Fruit fly (Drosophila melanogaster) whole organism, prepupa: ENCODE measurements around the gene CG11168.

Source experiments
- Blimp-1 ChIP-seq: fragments of 200-800 bp; sonication (Bioruptor generic); optimal IDR thresholded peaks from 3 replicates; lab custom pipeline; 2017; ENCODE audit warnings: missing biosample characterization, missing genetic modification characterization, mild to moderate bottlenecking, moderate library complexity, missing genetic modification reagents
- CG10631 ChIP-seq: fragments of 200-800 bp; sonication (Bioruptor generic); optimal IDR thresholded peaks from 2 replicates; lab custom pipeline; 2016; ENCODE audit warnings: missing biosample characterization, missing genetic modification characterization
- CG10669 ChIP-seq: fragments of 200-800 bp; sonication (Bioruptor generic); optimal IDR thresholded peaks from 3 replicates; lab custom pipeline; 2018; ENCODE audit warnings: missing biosample characterization, mild to moderate bottlenecking, missing genetic modification characterization, moderate library complexity
- CG11294 ChIP-seq: fragments of 200-800 bp; sonication (Bioruptor generic); IDR thresholded peaks from 2 replicates; pipeline ENCODE4 v1.3.6; 2022; ENCODE audit warnings: missing biosample characterization, missing genetic modification characterization
- CG11762 ChIP-seq: fragments of 200-800 bp; sonication (Bioruptor generic); optimal IDR thresholded peaks from 3 replicates; lab custom pipeline; 2016; ENCODE audit warnings: missing biosample characterization, missing genetic modification characterization; ENCODE audit not compliant: insufficient read depth
- CG11902 ChIP-seq: fragments of 200-800 bp; sonication (Bioruptor generic); optimal IDR thresholded peaks from 3 replicates; lab custom pipeline; 2016; ENCODE audit warnings: missing biosample characterization, missing genetic modification characterization
- CG15336 ChIP-seq: fragments of 200-800 bp; sonication (Bioruptor generic); IDR thresholded peaks from 2 replicates; pipeline ENCODE4 v1.3.6; 2022; ENCODE audit warnings: missing biosample characterization, missing genetic modification characterization
- CG1621 ChIP-seq: fragments of 200-800 bp; sonication (Bioruptor generic); optimal IDR thresholded peaks from 3 replicates; lab custom pipeline; 2018; ENCODE audit warnings: missing biosample characterization, mild to moderate bottlenecking, missing genetic modification characterization
- CG16779 ChIP-seq: fragments of 200-800 bp; sonication (Bioruptor generic); optimal IDR thresholded peaks from 3 replicates; lab custom pipeline; 2017; ENCODE audit warnings: missing biosample characterization, mild to moderate bottlenecking, missing genetic modification characterization
- CG3032 ChIP-seq: fragments of 200-800 bp; optimal IDR thresholded peaks from 2 replicates; lab custom pipeline; 2019; ENCODE audit warnings: missing biosample characterization, mild to moderate bottlenecking, missing genetic modification characterization, moderate library complexity
- CG31627 ChIP-seq: fragments of 200-800 bp; sonication (Bioruptor generic); optimal IDR thresholded peaks from 3 replicates; lab custom pipeline; 2016; ENCODE audit warnings: missing biosample characterization, missing genetic modification characterization
- CG32006 ChIP-seq: fragments of 200-800 bp; sonication (Bioruptor generic); optimal IDR thresholded peaks from 3 replicates; lab custom pipeline; 2017; ENCODE audit warnings: missing biosample characterization, mild to moderate bottlenecking, missing genetic modification characterization
- CG4318 ChIP-seq: fragments of 200-800 bp; sonication (Bioruptor generic); optimal IDR thresholded peaks from 3 replicates; lab custom pipeline; 2017; ENCODE audit warnings: missing biosample characterization, mild to moderate bottlenecking, missing genetic modification characterization
- CG6276 ChIP-seq: fragments of 200-800 bp; sonication (Bioruptor generic); optimal IDR thresholded peaks from 2 replicates; lab custom pipeline; 2017; ENCODE audit warnings: missing biosample characterization, mild to moderate bottlenecking, missing genetic modification characterization
- CG6792 ChIP-seq: fragments of 200-800 bp; sonication (Bioruptor generic); optimal IDR thresholded peaks from 3 replicates; lab custom pipeline; 2016; ENCODE audit warnings: missing biosample characterization, missing genetic modification characterization
- CG6808 ChIP-seq: fragments of 200-800 bp; sonication (Bioruptor generic); optimal IDR thresholded peaks from 3 replicates; lab custom pipeline; 2017; ENCODE audit warnings: missing biosample characterization, missing genetic modification characterization, mild to moderate bottlenecking, moderate library complexity, missing genetic modification reagents
- CG7368 ChIP-seq: fragments of 200-800 bp; sonication (Bioruptor generic); optimal IDR thresholded peaks from 3 replicates; lab custom pipeline; 2016; ENCODE audit warnings: missing biosample characterization, missing genetic modification characterization
- CG8319 ChIP-seq: fragments of 200-800 bp; sonication (Bioruptor generic); optimal IDR thresholded peaks from 3 replicates; lab custom pipeline; 2016; ENCODE audit warnings: missing biosample characterization, missing genetic modification characterization
- CG9139 ChIP-seq: fragments of 200-800 bp; sonication (Bioruptor generic); optimal IDR thresholded peaks from 3 replicates; lab custom pipeline; 2017; ENCODE audit warnings: missing biosample characterization, mild to moderate bottlenecking, missing genetic modification characterization
- Eip78C ChIP-seq: fragments of 200-800 bp; sonication (Bioruptor generic); peaks from one replicate; lab custom pipeline; 2016; ENCODE audit warnings: missing biosample characterization, missing genetic modification characterization
- Gug ChIP-seq: fragments of 200-800 bp; sonication (Bioruptor generic); IDR thresholded peaks from 2 replicates; pipeline ENCODE4 v1.3.6; 2022; ENCODE audit warnings: missing biosample characterization, missing genetic modification characterization
- Hr38 ChIP-seq: sonication (Bioruptor generic); optimal IDR thresholded peaks from 2 replicates; lab custom pipeline; 2016; ENCODE audit warnings: missing biosample characterization, missing genetic modification characterization
- Hr39 ChIP-seq: fragments of 200-800 bp; sonication (Bioruptor generic); optimal IDR thresholded peaks from 2 replicates; lab custom pipeline; 2016; ENCODE audit warnings: missing biosample characterization, missing genetic modification characterization
- Lpt ChIP-seq: fragments of 200-800 bp; sonication (Bioruptor generic); optimal IDR thresholded peaks from 3 replicates; lab custom pipeline; 2016; ENCODE audit warnings: missing biosample characterization, missing genetic modification characterization
- Smox ChIP-seq: fragments of 200-800 bp; sonication (Bioruptor generic); optimal IDR thresholded peaks from 3 replicates; lab custom pipeline; 2016; ENCODE audit warnings: missing biosample characterization, missing genetic modification characterization
- Sox14 ChIP-seq: fragments of 200-800 bp; sonication (Bioruptor generic); optimal IDR thresholded peaks from 3 replicates; lab custom pipeline; 2016; ENCODE audit warnings: missing biosample characterization, missing genetic modification characterization
- acj6 ChIP-seq: fragments of 200-800 bp; sonication (Bioruptor generic); optimal IDR thresholded peaks from 3 replicates; lab custom pipeline; 2016; ENCODE audit warnings: missing biosample characterization, missing genetic modification characterization
- cyc ChIP-seq: fragments of 200-800 bp; sonication (Bioruptor generic); optimal IDR thresholded peaks from 3 replicates; lab custom pipeline; 2016; ENCODE audit warnings: missing biosample characterization, missing genetic modification characterization
- dac ChIP-seq: fragments of 200-800 bp; sonication (Bioruptor generic); optimal IDR thresholded peaks from 2 replicates; lab custom pipeline; 2017; ENCODE audit warnings: missing biosample characterization, mild to moderate bottlenecking, missing genetic modification characterization
- dsx ChIP-seq: fragments of 200-800 bp; optimal IDR thresholded peaks from 3 replicates; lab custom pipeline; 2019; ENCODE audit warnings: missing biosample characterization, mild to moderate bottlenecking, missing genetic modification characterization, moderate library complexity; ENCODE audit not compliant: poor library complexity, severe bottlenecking
- eg ChIP-seq: fragments of 200-800 bp; sonication (Bioruptor generic); IDR thresholded peaks from 3 replicates; pipeline ENCODE4 v1.3.6; 2022; ENCODE audit warnings: missing biosample characterization, missing genetic modification characterization
- esn ChIP-seq: fragments of 200-800 bp; sonication (Bioruptor generic); optimal IDR thresholded peaks from 2 replicates; lab custom pipeline; 2016; ENCODE audit warnings: missing biosample characterization, mild to moderate bottlenecking, missing genetic modification characterization, moderate library complexity
- fkh ChIP-seq: fragments of 200-800 bp; sonication (Bioruptor generic); optimal IDR thresholded peaks from 3 replicates; lab custom pipeline; 2017; ENCODE audit warnings: missing biosample characterization, mild to moderate bottlenecking, missing genetic modification characterization, moderate library complexity
- lz ChIP-seq: fragments of 200-800 bp; sonication (Bioruptor generic); optimal IDR thresholded peaks from 3 replicates; lab custom pipeline; 2016; ENCODE audit warnings: missing biosample characterization, missing genetic modification characterization
- net ChIP-seq: fragments of 200-800 bp; sonication (Bioruptor generic); optimal IDR thresholded peaks from 3 replicates; lab custom pipeline; 2016; ENCODE audit warnings: missing biosample characterization, missing genetic modification characterization
- pdm3 ChIP-seq: fragments of 200-800 bp; sonication (Bioruptor generic); optimal IDR thresholded peaks from 3 replicates; lab custom pipeline; 2016; ENCODE audit warnings: missing biosample characterization, missing genetic modification characterization
- ss ChIP-seq, 2 experiments: fragments of 200-800 bp; sonication (Bioruptor generic); optimal IDR thresholded peaks; 2 replicates in 1 of 2; 3 replicates in 1 of 2; lab custom pipeline; 2017 to 2018; ENCODE audit warnings: mild to moderate bottlenecking in 2 of 2, missing biosample characterization in 2 of 2, missing genetic modification characterization in 2 of 2, moderate library complexity in 1 of 2
- svp ChIP-seq: fragments of 200-800 bp; sonication (Bioruptor generic); peaks from one replicate; lab custom pipeline; 2016; ENCODE audit warnings: missing biosample characterization, missing genetic modification characterization
- topi ChIP-seq: fragments of 200-800 bp; sonication (Bioruptor generic); optimal IDR thresholded peaks from 3 replicates; lab custom pipeline; 2016; ENCODE audit warnings: missing biosample characterization, missing genetic modification characterization
- vri ChIP-seq: fragments of 200-800 bp; sonication (Bioruptor generic); optimal IDR thresholded peaks from 3 replicates; lab custom pipeline; 2016; ENCODE audit warnings: missing biosample characterization, mild to moderate bottlenecking, missing genetic modification characterization

The CG11168 gene

dm6 chr3R:24875939-24876842 is 41.7 kb upstream of the CG11168 start, which contains the start of gene CG3744 (continued):
- TF ChIP-seq vri (no peak), CG31627 (GFP tag; lab: Kevin White, UChicago) (peak; percentile 77), CG8319 (no peak), Sox14 (GFP tag; lab: Kevin White, UChicago) (peak; percentile 62), topi (GFP tag; lab: Kevin White, UChicago) (peak; percentile 64), dac (GFP tag; lab: Kevin White, UChicago) (peak; percentile 79), Hr38 (no peak), Smox (GFP tag; lab: Kevin White, UChicago) (no peak), CG10631 (GFP tag; lab: Kevin White, UChicago) (no peak), Lpt (GFP tag; lab: Kevin White, UChicago) (peak; percentile 13), dsx (GFP tag; lab: Kevin White, UChicago) (peak; percentile 71), CG6808 (peak; percentile 47), CG10669 (no peak), CG15336 (GFP tag; lab: Robert Waterston, UW) (peak; percentile 73), net (peak; percentile 72), CG16779 (peak; percentile 5), CG9139 (GFP tag; lab: Kevin White, UChicago) (peak; percentile 17), cyc (GFP tag; lab: Kevin White, UChicago) (peak; percentile 81), esn (peak; percentile 77), lz (GFP tag; lab: Kevin White, UChicago) (peak; percentile 74), CG6276 (GFP tag; lab: Kevin White, UChicago) (no peak), Blimp-1 (peak; percentile 99), eg (GFP tag; lab: Robert Waterston, UW) (peak; percentile 94), Gug (GFP tag; lab: Robert Waterston, UW) (peak; percentile 86)

DNA sequence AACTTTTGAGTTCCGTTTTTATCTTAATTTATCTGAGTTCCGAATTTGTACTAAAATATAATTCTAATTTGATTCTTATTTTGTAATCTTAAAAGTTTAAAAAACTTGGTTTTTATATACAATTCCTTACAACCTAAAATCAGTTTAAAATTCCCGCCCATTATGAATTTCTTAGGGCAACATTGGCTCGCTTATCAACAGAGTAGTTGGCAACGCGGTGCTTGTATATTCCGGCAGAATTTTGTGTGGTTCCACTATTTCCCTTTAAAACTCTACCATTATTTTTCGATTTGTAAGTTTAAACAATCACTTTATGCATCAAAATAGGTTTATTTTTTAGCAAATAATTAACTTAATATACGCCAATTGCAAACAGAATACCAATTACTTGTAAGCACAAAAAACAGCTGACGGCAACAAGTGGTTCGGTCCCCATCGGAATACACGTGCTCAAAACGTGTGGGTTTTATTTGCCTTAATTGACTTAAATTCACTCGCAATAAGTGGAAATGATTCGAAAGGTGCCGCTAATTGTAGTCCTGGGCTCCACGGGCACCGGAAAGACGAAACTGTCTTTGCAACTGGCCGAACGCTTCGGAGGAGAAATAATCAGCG is 41.0 kb upstream of the CG11168 start, which contains the start of the genes CG11089 and CG31381:
Gene CG11089 (plus strand): TSS at position 203 of the 615 bp plus-strand sequence.
Gene CG31381 (plus strand): TSS at position 203 of the 615 bp plus-strand sequence.
- peak; percentile 85 for TF ChIP-seq Eip78C (GFP tag; lab: Kevin White, UChicago)
- TF ChIP-seq CG11762 (GFP tag; lab: Kevin White, UChicago) = no peak
- peak; percentile 82 for TF ChIP-seq CG1621 (tag; lab: Kevin White, UChicago)
- TF ChIP-seq CG3032 (tag; lab: Kevin White, UChicago) = no peak

- TF ChIP-seq topi (GFP tag; lab: Kevin White, UChicago) (no peak), svp (peak; percentile 100)
Observed at dm6 chr3R:24878655-24879054, 39.3 kb upstream of the CG11168 start.

DNA sequence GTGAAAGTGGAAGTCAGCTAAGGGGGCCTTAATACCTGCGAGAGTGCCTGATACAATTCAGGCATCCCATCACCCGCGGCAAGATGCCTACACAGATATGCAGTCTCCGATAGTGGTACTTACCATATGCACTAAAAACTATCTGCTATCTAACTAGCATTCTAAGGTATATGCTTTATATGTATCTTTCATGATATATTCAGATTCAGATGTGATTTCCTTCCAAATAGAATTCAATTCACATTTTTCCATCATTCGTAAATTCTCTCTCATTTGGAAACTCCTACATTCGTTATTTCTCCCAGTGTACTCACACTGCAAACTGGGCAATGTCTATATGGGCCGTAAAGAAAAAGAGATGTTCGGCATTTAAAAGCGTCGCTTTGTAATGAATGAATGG is 31.4 kb upstream of the CG11168 start:
- TF ChIP-seq CG11294 (GFP tag; lab: Robert Waterston, UW) = no peak
- no peak for TF ChIP-seq ss (GFP tag; optimal IDR thresholded peaks at IDR 0.05; lab: Kevin White, UChicago)
- TF ChIP-seq CG31627 (GFP tag; lab: Kevin White, UChicago) = no peak
- TF ChIP-seq CG7368 (GFP tag; lab: Kevin White, UChicago) = peak; percentile 25
- no peak for TF ChIP-seq fkh (GFP tag; lab: Kevin White, UChicago)
- peak; percentile 5 for TF ChIP-seq Blimp-1
- no peak for TF ChIP-seq lz (GFP tag; lab: Kevin White, UChicago)
- TF ChIP-seq CG6792 (GFP tag; lab: Kevin White, UChicago) = peak; percentile 22
- no peak for TF ChIP-seq Hr38
- TF ChIP-seq CG4318 (GFP tag; lab: Kevin White, UChicago) = peak; percentile 62
- no peak for TF ChIP-seq CG10631 (GFP tag; lab: Kevin White, UChicago)
- TF ChIP-seq Hr39 (GFP tag; lab: Kevin White, UChicago) = no peak
- TF ChIP-seq CG6276 (GFP tag; lab: Kevin White, UChicago) = peak; percentile 42
- TF ChIP-seq CG11902 (GFP tag; lab: Kevin White, UChicago) = peak; percentile 30
- TF ChIP-seq eg (GFP tag; lab: Robert Waterston, UW) = 0 out of 3 replicates have a peak, but pooled peaks have one; percentile 38
- no peak for TF ChIP-seq CG6808
- TF ChIP-seq Sox14 (GFP tag; lab: Kevin White, UChicago) = no peak
- TF ChIP-seq CG32006 (GFP tag; lab: Kevin White, UChicago) = peak; percentile 78
- no peak for TF ChIP-seq CG10669
- peak; percentile 53 for TF ChIP-seq pdm3
- peak; percentile 33 for TF ChIP-seq Lpt (GFP tag; lab: Kevin White, UChicago)
- TF ChIP-seq CG1621 (tag; lab: Kevin White, UChicago) = no peak
- TF ChIP-seq Smox (GFP tag; lab: Kevin White, UChicago) = no peak
- peak; percentile 39 for TF ChIP-seq net
- TF ChIP-seq CG11762 (GFP tag; lab: Kevin White, UChicago) = no peak
- TF ChIP-seq acj6 (GFP tag; lab: Kevin White, UChicago) = no peak
- TF ChIP-seq CG8319 = peak; percentile 1
